Fruit fly (Drosophila melanogaster) whole organism, embryonic: Measurements from ENCODE around the gene RpS15Aa.

Source experiments
- ATbp ChIP-seq: fragments of 200-800 bp; sonication (Bioruptor generic); optimal IDR thresholded peaks from 2 replicates; lab custom pipeline; 2017; ENCODE audit warnings: missing biosample characterization, mild to moderate bottlenecking, missing genetic modification characterization, missing genetic modification reagents
- CG12391 ChIP-seq: fragments of 200-800 bp; sonication (Bioruptor generic); optimal IDR thresholded peaks from 3 replicates; lab custom pipeline; 2018; ENCODE audit warnings: missing biosample characterization, mild to moderate bottlenecking, missing genetic modification characterization, moderate library complexity
- CG15514 ChIP-seq: fragments of 200-800 bp; sonication (Bioruptor generic); optimal IDR thresholded peaks from 3 replicates; lab custom pipeline; 2017; ENCODE audit warnings: missing biosample characterization, missing genetic modification characterization, mild to moderate bottlenecking, moderate library complexity, missing genetic modification reagents
- CG17612 ChIP-seq: fragments of 200-800 bp; sonication (Bioruptor generic); IDR thresholded peaks from 2 replicates; pipeline ENCODE4 v1.3.6; 2022; ENCODE audit warnings: missing biosample characterization, missing genetic modification characterization
- CG1832 ChIP-seq: fragments of 200-800 bp; sonication (Bioruptor generic); optimal IDR thresholded peaks from 2 replicates; lab custom pipeline; 2017; ENCODE audit warnings: missing biosample characterization, mild to moderate bottlenecking, missing genetic modification characterization, inconsistent platforms
- CG2116 ChIP-seq: fragments of 200-800 bp; sonication (Bioruptor generic); optimal IDR thresholded peaks from 3 replicates; lab custom pipeline; 2018; ENCODE audit warnings: missing biosample characterization, mild to moderate bottlenecking, missing genetic modification characterization
- CG2199 ChIP-seq: fragments of 200-800 bp; sonication (Bioruptor generic); IDR thresholded peaks from 3 replicates; pipeline ENCODE4 v1.3.6; 2022; ENCODE audit warnings: missing biosample characterization, missing genetic modification characterization
- CG2712 ChIP-seq: fragments of 200-800 bp; optimal IDR thresholded peaks from 3 replicates; lab custom pipeline; 2019; ENCODE audit warnings: missing biosample characterization, mild to moderate bottlenecking, missing genetic modification characterization, moderate library complexity
- CG3163 ChIP-seq: fragments of 200-800 bp; sonication (Bioruptor generic); optimal IDR thresholded peaks from 3 replicates; lab custom pipeline; 2016; ENCODE audit warnings: missing biosample characterization, missing genetic modification characterization
- CG3407 ChIP-seq: fragments of 200-800 bp; sonication (Bioruptor generic); optimal IDR thresholded peaks from 2 replicates; lab custom pipeline; 2018; ENCODE audit warnings: missing biosample characterization, mild to moderate bottlenecking, missing genetic modification characterization
- CG34422 ChIP-seq: fragments of 200-800 bp; sonication (Bioruptor generic); IDR thresholded peaks from 3 replicates; pipeline ENCODE4 v1.3.6; 2022; ENCODE audit warnings: missing biosample characterization, missing genetic modification characterization
- CG3838 ChIP-seq: fragments of 200-800 bp; sonication (Bioruptor generic); optimal IDR thresholded peaks from 3 replicates; lab custom pipeline; 2016; ENCODE audit warnings: missing biosample characterization, missing genetic modification characterization
- CG3847 ChIP-seq: fragments of 200-800 bp; sonication (Bioruptor generic); IDR thresholded peaks from 2 replicates; pipeline ENCODE4 v1.3.6; 2022; ENCODE audit warnings: missing biosample characterization, missing genetic modification characterization
- CG6791 ChIP-seq: fragments of 200-800 bp; sonication (Bioruptor generic); IDR thresholded peaks from 3 replicates; pipeline ENCODE4 v1.3.6; 2022; ENCODE audit warnings: missing biosample characterization, missing genetic modification characterization; ENCODE audit not compliant: partially characterized antibody
- CG6813 ChIP-seq: fragments of 200-800 bp; sonication (Bioruptor generic); optimal IDR thresholded peaks from 2 replicates; lab custom pipeline; 2017; ENCODE audit warnings: missing biosample characterization, missing genetic modification characterization, mild to moderate bottlenecking, moderate library complexity, missing genetic modification reagents
- CG7786 ChIP-seq: fragments of 200-800 bp; sonication (Bioruptor generic); optimal IDR thresholded peaks from 2 replicates; lab custom pipeline; 2016; ENCODE audit warnings: missing biosample characterization, missing genetic modification characterization
- CG8944 ChIP-seq: fragments of 200-800 bp; sonication (Bioruptor generic); optimal IDR thresholded peaks from 3 replicates; lab custom pipeline; 2016; ENCODE audit warnings: missing biosample characterization, missing genetic modification characterization
- Doc2 ChIP-seq: fragments of 200-800 bp; sonication (Bioruptor generic); IDR thresholded peaks from 2 replicates; pipeline ENCODE4 v1.3.6; 2022; ENCODE audit warnings: missing biosample characterization, missing genetic modification characterization
- Ets65A ChIP-seq: fragments of 200-800 bp; sonication (Bioruptor generic); peaks from one replicate; lab custom pipeline; 2016; ENCODE audit warnings: missing biosample characterization, missing genetic modification characterization
- GATAe ChIP-seq: fragments of 200-800 bp; sonication (Bioruptor generic); conservative IDR thresholded peaks from 2 replicates; pipeline ENCODE4 v1.3.6; 2022; ENCODE audit warnings: missing biosample characterization, missing genetic modification characterization
- H2.0 ChIP-seq: fragments of 200-800 bp; sonication (Bioruptor generic); IDR thresholded peaks from 2 replicates; pipeline ENCODE4 v1.3.6; 2022; ENCODE audit warnings: missing biosample characterization, missing genetic modification characterization
- MESR4 ChIP-seq: fragments of 200-800 bp; sonication (Bioruptor generic); optimal IDR thresholded peaks from 2 replicates; lab custom pipeline; 2018; ENCODE audit warnings: missing biosample characterization, mild to moderate bottlenecking, missing genetic modification characterization, moderate library complexity
- MTF-1 ChIP-seq: fragments of 200-800 bp; sonication (Bioruptor generic); optimal IDR thresholded peaks from 2 replicates; lab custom pipeline; 2018; ENCODE audit warnings: missing biosample characterization, mild to moderate bottlenecking, missing genetic modification characterization, borderline replicate concordance
- Mrtf ChIP-seq: fragments of 200-800 bp; sonication (Bioruptor generic); IDR thresholded peaks from 3 replicates; pipeline ENCODE4 v1.3.6; 2022; ENCODE audit warnings: missing biosample characterization, missing genetic modification characterization
- Nf-YB ChIP-seq: fragments of 200-800 bp; sonication (Bioruptor generic); optimal IDR thresholded peaks from 3 replicates; lab custom pipeline; 2019; ENCODE audit warnings: missing biosample characterization, mild to moderate bottlenecking, missing genetic modification characterization, moderate library complexity
- NfI ChIP-seq: fragments of 200-800 bp; sonication (Bioruptor generic); optimal IDR thresholded peaks from 3 replicates; lab custom pipeline; 2018; ENCODE audit warnings: missing biosample characterization, mild to moderate bottlenecking, missing genetic modification characterization, moderate library complexity
- Six4 ChIP-seq: fragments of 200-800 bp; sonication (Bioruptor generic); optimal IDR thresholded peaks from 2 replicates; lab custom pipeline; 2016; ENCODE audit warnings: missing biosample characterization, missing genetic modification characterization
- Spps ChIP-seq: fragments of 200-800 bp; sonication (Bioruptor generic); optimal IDR thresholded peaks from 2 replicates; lab custom pipeline; 2018; ENCODE audit warnings: missing biosample characterization, mild to moderate bottlenecking, missing genetic modification characterization
- Usf ChIP-seq: fragments of 200-800 bp; sonication (Bioruptor generic); optimal IDR thresholded peaks from 2 replicates; lab custom pipeline; 2017; ENCODE audit warnings: missing genotype, missing biosample characterization, missing genetic modification characterization
- crc ChIP-seq: fragments of 200-800 bp; sonication (Bioruptor generic); optimal IDR thresholded peaks from 2 replicates; lab custom pipeline; 2016; ENCODE audit warnings: missing biosample characterization, missing genetic modification characterization
- cwo ChIP-seq: fragments of 200-800 bp; sonication (Bioruptor generic); optimal IDR thresholded peaks from 3 replicates; lab custom pipeline; 2017; ENCODE audit warnings: missing biosample characterization, missing genetic modification characterization, mild to moderate bottlenecking, moderate library complexity, missing genetic modification reagents
- dmrt11E ChIP-seq: fragments of 200-800 bp; sonication (Bioruptor generic); optimal IDR thresholded peaks from 3 replicates; lab custom pipeline; 2018; ENCODE audit warnings: missing biosample characterization, mild to moderate bottlenecking, missing genetic modification characterization, moderate library complexity
- fd64A ChIP-seq: fragments of 200-800 bp; sonication (Bioruptor generic); optimal IDR thresholded peaks from 3 replicates; lab custom pipeline; 2018; ENCODE audit warnings: missing biosample characterization, mild to moderate bottlenecking, missing genetic modification characterization
- h ChIP-seq: fragments of >200 bp; optimal IDR thresholded peaks from 2 replicates; lab custom pipeline; 2017
- hkb ChIP-seq, 2 experiments: fragments of 200-800 bp in 1 of 2; fragments of >200 bp in 1 of 2; sonication (Bioruptor generic) in 1 of 2; IDR thresholded peaks in 1 of 2; optimal IDR thresholded peaks in 1 of 2; 2 replicates each; pipeline versions ENCODE4 v1.3.6 to Lab custom; 2017 to 2022; ENCODE audit warnings: missing biosample characterization in 1 of 2, missing genetic modification characterization in 1 of 2
- inv ChIP-seq: fragments of 200-800 bp; sonication (Bioruptor generic); IDR thresholded peaks from 2 replicates; pipeline ENCODE4 v1.3.6; 2022; ENCODE audit warnings: missing biosample characterization, missing genetic modification characterization; ENCODE audit not compliant: partially characterized antibody
- ken ChIP-seq: fragments of 200-800 bp; sonication (Bioruptor generic); IDR thresholded peaks from 3 replicates; pipeline ENCODE4 v1.3.6; 2022; ENCODE audit warnings: missing biosample characterization, missing genetic modification characterization
- mirr ChIP-seq: fragments of 200-800 bp; sonication (Bioruptor generic); optimal IDR thresholded peaks from 3 replicates; lab custom pipeline; 2018; ENCODE audit warnings: missing biosample characterization, mild to moderate bottlenecking, missing genetic modification characterization
- nom ChIP-seq: fragments of 200-800 bp; sonication (Bioruptor generic); optimal IDR thresholded peaks from 2 replicates; lab custom pipeline; 2017; ENCODE audit warnings: missing biosample characterization, missing genetic modification characterization, mild to moderate bottlenecking, moderate library complexity, missing genetic modification reagents
- pfk ChIP-seq: fragments of 200-800 bp; sonication (Bioruptor generic); optimal IDR thresholded peaks from 2 replicates; lab custom pipeline; 2018; ENCODE audit warnings: missing biosample characterization, mild to moderate bottlenecking, missing genetic modification characterization, moderate library complexity
- pho ChIP-seq: fragments of 200-800 bp; sonication (Bioruptor generic); optimal IDR thresholded peaks from 2 replicates; lab custom pipeline; 2016; ENCODE audit warnings: missing biosample characterization, missing genetic modification characterization
- prd ChIP-seq, 3 experiments: fragments of >200 bp in 2 of 3; fragments of 200-800 bp in 1 of 3; sonication (Bioruptor generic) in 1 of 3; optimal IDR thresholded peaks in 2 of 3; IDR thresholded peaks in 1 of 3; 2 replicates in 2 of 3; 3 replicates in 1 of 3; pipeline versions ENCODE4 v1.3.6 to Lab custom; 2017 to 2022; ENCODE audit warnings: missing biosample characterization in 1 of 3, missing genetic modification characterization in 1 of 3
- schlank ChIP-seq: fragments of 200-800 bp; sonication (Bioruptor generic); optimal IDR thresholded peaks from 2 replicates; lab custom pipeline; 2018; ENCODE audit warnings: missing biosample characterization, mild to moderate bottlenecking, missing genetic modification characterization
- shn ChIP-seq: fragments of 200-800 bp; sonication (Bioruptor generic); optimal IDR thresholded peaks from 3 replicates; lab custom pipeline; 2016; ENCODE audit warnings: missing biosample characterization, missing genetic modification characterization
- sug ChIP-seq: fragments of 200-800 bp; optimal IDR thresholded peaks from 2 replicates; lab custom pipeline; 2019; ENCODE audit warnings: missing biosample characterization, mild to moderate bottlenecking, missing genetic modification characterization, moderate library complexity
- tgo ChIP-seq: fragments of 200-800 bp; sonication (Bioruptor generic); IDR thresholded peaks from 3 replicates; pipeline ENCODE4 v1.3.6; 2022; ENCODE audit warnings: missing biosample characterization, missing genetic modification characterization
- toy ChIP-seq: fragments of 200-800 bp; sonication (Bioruptor generic); IDR thresholded peaks from 2 replicates; pipeline ENCODE4 v1.3.6; 2022; ENCODE audit warnings: missing biosample characterization, missing genetic modification characterization
- twi ChIP-seq: fragments of 200-800 bp; optimal IDR thresholded peaks from 2 replicates; lab custom pipeline; 2019; ENCODE audit warnings: missing biosample characterization, mild to moderate bottlenecking, missing genetic modification characterization, moderate library complexity
- unc-4 ChIP-seq: fragments of 200-800 bp; sonication (Bioruptor generic); IDR thresholded peaks from 2 replicates; pipeline ENCODE4 v1.3.6; 2022; ENCODE audit warnings: missing biosample characterization, missing genetic modification characterization; ENCODE audit not compliant: partially characterized antibody
- wdn ChIP-seq: fragments of 200-800 bp; sonication (Bioruptor generic); IDR thresholded peaks from 2 replicates; pipeline ENCODE4 v1.3.6; 2022; ENCODE audit warnings: missing biosample characterization, missing genetic modification characterization

The RpS15Aa gene

dm6 chrX:13368149-13368548 is 30.6 kb upstream of the RpS15Aa start, which contains the start of gene dmrt11E (continued):
- TF ChIP-seq inv (GFP tag; lab: Robert Waterston, UW) = no peak
- peak; percentile 98 for TF ChIP-seq dmrt11E (tag; lab: Kevin White, UChicago)
- peak; percentile 94 for TF ChIP-seq Nf-YB
- TF ChIP-seq CG3847 (GFP tag; lab: Robert Waterston, UW) = no peak; the same call in 1 of the 2 replicates
- TF ChIP-seq CG6791 = no peak
- TF ChIP-seq ken = peak; percentile 59; the same call in 1 of the 3 replicates
- TF ChIP-seq wdn = no peak
- TF ChIP-seq MTF-1 = peak; percentile 41
- peak; percentile 61 for TF ChIP-seq Spps (tag; lab: Kevin White, UChicago)
- no peak for TF ChIP-seq pho (GFP tag; lab: Kevin White, UChicago)
- no peak for TF ChIP-seq MESR4 (GFP tag; lab: Kevin White, UChicago)
- TF ChIP-seq unc-4 = no peak
- peak; percentile 49 for TF ChIP-seq CG6813 (GFP tag; lab: Kevin White, UChicago)
- TF ChIP-seq CG12391 (tag; lab: Kevin White, UChicago) = peak; percentile 76
- TF ChIP-seq Six4 = peak; percentile 38
- no peak; the same call in 1 of the 2 replicates for TF ChIP-seq CG17612 (GFP tag; lab: Robert Waterston, UW)
- peak; percentile 45 for TF ChIP-seq H2.0 (GFP tag; lab: Robert Waterston, UW)
- TF ChIP-seq h (lab: Kevin White, UChicago) = no peak
- no peak for TF ChIP-seq CG1832 (GFP tag; lab: Kevin White, UChicago)
- no peak for TF ChIP-seq CG7786 (GFP tag; lab: Kevin White, UChicago)
- peak; percentile 32; the same call in 2 of the 3 replicates for TF ChIP-seq CG34422 (GFP tag; lab: Robert Waterston, UW)
- TF ChIP-seq CG2712 (tag; lab: Kevin White, UChicago) = peak; percentile 86
- TF ChIP-seq toy (GFP tag; lab: Robert Waterston, UW) = no peak
- no peak for TF ChIP-seq mirr
- peak; percentile 22 for TF ChIP-seq Usf (GFP tag; lab: Kevin White, UChicago)
- no peak for TF ChIP-seq shn (GFP tag; lab: Kevin White, UChicago)
- TF ChIP-seq cwo (GFP tag; lab: Kevin White, UChicago) = no peak
- TF ChIP-seq CG3838 (GFP tag; lab: Kevin White, UChicago) = no peak
- TF ChIP-seq CG15514 (GFP tag; lab: Kevin White, UChicago) = no peak
- TF ChIP-seq NfI (GFP tag; lab: Kevin White, UChicago) = peak; percentile 8
- no peak for TF ChIP-seq CG3163 (GFP tag; lab: Kevin White, UChicago)
- TF ChIP-seq GATAe (GFP tag; lab: Robert Waterston, UW) = no peak
- TF ChIP-seq schlank (tag; lab: Kevin White, UChicago) = no peak
- peak; percentile 53 for TF ChIP-seq ATbp
- TF ChIP-seq CG8944 (GFP tag; lab: Kevin White, UChicago) = no peak
- no peak for TF ChIP-seq Doc2
- TF ChIP-seq crc (GFP tag; lab: Kevin White, UChicago) = no peak
- peak; percentile 76 for TF ChIP-seq twi (tag; lab: Kevin White, UChicago)
- 0 out of 3 replicates have a peak, but pooled peaks have one; percentile 54 for TF ChIP-seq CG2199 (GFP tag; lab: Robert Waterston, UW)
- no peak for TF ChIP-seq fd64A (GFP tag; lab: Kevin White, UChicago)
- no peak for TF ChIP-seq prd (optimal IDR thresholded peaks at IDR 0.05; lab: Kevin White, UChicago)
- peak; percentile 74; the same call in 2 of the 3 replicates for TF ChIP-seq prd (GFP tag; IDR thresholded peaks at IDR 0.05; lab: Robert Waterston, UW)
- no peak for TF ChIP-seq sug (tag; lab: Kevin White, UChicago)
- TF ChIP-seq tgo (GFP tag; lab: Robert Waterston, UW) = peak; percentile 63
- TF ChIP-seq Mrtf (GFP tag; lab: Robert Waterston, UW) = peak; percentile 54; the same call in 1 of the 3 replicates
- no peak for TF ChIP-seq hkb (optimal IDR thresholded peaks at IDR 0.05; lab: Kevin White, UChicago)
- peak; percentile 54; the same call in 1 of the 2 replicates for TF ChIP-seq hkb (GFP tag; IDR thresholded peaks at IDR 0.05; lab: Robert Waterston, UW)
- TF ChIP-seq pfk = no peak
- TF ChIP-seq nom (GFP tag; lab: Kevin White, UChicago) = no peak
- TF ChIP-seq CG3407 = peak; percentile 54
- no peak for TF ChIP-seq Ets65A (GFP tag; lab: Kevin White, UChicago)
- TF ChIP-seq CG2116 (GFP tag; lab: Kevin White, UChicago) = no peak
